Worm (Caenorhabditis elegans) whole organism, L4 larva: Measurements from ENCODE around the gene rbm-39.
"Not testable (repeated sequence)": the region's sequence is repeated elsewhere in the genome, so short reads cannot be mapped to it uniquely, and the experiment has no call there.

Experiments
- ZK546.5 ChIP-seq, 2 experiments: sonication (generic microtip); optimal IDR thresholded peaks; 2 replicates each; lab custom pipeline; 2017; ENCODE audit warnings: missing biosample characterization in 2 of 2, missing genetic modification characterization in 2 of 2
- fos-1 ChIP-seq: fragments of 150-350 bp; optimal IDR thresholded peaks from 2 replicates; lab custom pipeline; 2014; ENCODE audit warnings: missing biosample characterization, missing genetic modification characterization
- jun-1 ChIP-seq: fragments of 150-350 bp; optimal IDR thresholded peaks from 2 replicates; lab custom pipeline; 2014; ENCODE audit warnings: missing biosample characterization, missing genetic modification reagents, missing genetic modification characterization
- lin-13 ChIP-seq: fragments of 150-350 bp; optimal IDR thresholded peaks from 2 replicates; lab custom pipeline; 2014; ENCODE audit warnings: missing biosample characterization, missing genetic modification reagents, missing genetic modification characterization
- lin-38 ChIP-seq: fragments of 200-800 bp; sonication (Bioruptor generic); IDR thresholded peaks from 2 replicates; pipeline ENCODE4 v1.3.6; 2022; ENCODE audit warnings: missing genetic modification reagents, missing genetic modification characterization, missing compliant biosample characterization
- nhr-237 ChIP-seq: sonication (generic microtip); optimal IDR thresholded peaks from 2 replicates; lab custom pipeline; 2017; ENCODE audit warnings: missing biosample characterization, missing genetic modification characterization
- nhr-77 ChIP-seq: fragments of 150-350 bp; optimal IDR thresholded peaks from 2 replicates; lab custom pipeline; 2014; ENCODE audit warnings: missing biosample characterization, missing genetic modification characterization
- snpc-4 ChIP-seq: fragments of 150-350 bp; optimal IDR thresholded peaks from 2 replicates; lab custom pipeline; 2014; ENCODE audit warnings: missing biosample characterization, missing genetic modification characterization
- unc-62 ChIP-seq, 3 experiments: fragments of 150-350 bp in 1 of 3; sonication (generic microtip); optimal IDR thresholded peaks in 2 of 3; peaks in 1 of 3; 1 replicate in 1 of 3; 2 replicates in 2 of 3; lab custom pipeline; 2014 to 2017; ENCODE audit warnings: missing biosample characterization in 3 of 3, missing genetic modification characterization in 3 of 3, missing genetic modification reagents in 3 of 3, missing genotype in 1 of 3
- ztf-11 ChIP-seq: fragments of 150-350 bp; optimal IDR thresholded peaks from 2 replicates; lab custom pipeline; 2014; ENCODE audit warnings: missing biosample characterization, missing genetic modification characterization
- ztf-7 ChIP-seq: fragments of 150-350 bp; optimal IDR thresholded peaks from 2 replicates; lab custom pipeline; 2014; ENCODE audit warnings: missing biosample characterization, missing genetic modification characterization

- TF ChIP-seq fos-1 (tag; lab: Kevin White, UChicago); lin-38 (GFP tag; lab: Robert Waterston, UW); lin-13 (GFP tag; lab: Kevin White, UChicago); ztf-7 (tag; lab: Kevin White, UChicago); snpc-4 (tag; lab: Kevin White, UChicago); nhr-77 (tag; lab: Kevin White, UChicago); unc-62 (GFP tag; optimal IDR thresholded peaks at IDR 0.05 in 1 of 2; lab: Kevin White, UChicago); unc-62 (tag; optimal IDR thresholded peaks at IDR 0.05; lab: Kevin White, UChicago); ztf-11 (tag; lab: Kevin White, UChicago); nhr-237 (tag; lab: Kevin White, UChicago); jun-1 (tag; lab: Kevin White, UChicago); ZK546.5 (tag; optimal IDR thresholded peaks at IDR 0.05; lab: Kevin White, UChicago): not testable (repeated sequence)
Observed at ce11 chrIV:978309-978708, 34.1 kb upstream of the rbm-39 start.
